Fruit fly (Drosophila melanogaster) whole organism, embryonic: ENCODE data around the gene Nsun5.

Experiments
- CG12659 ChIP-seq: fragments of 200-800 bp; sonication (Bioruptor generic); optimal IDR thresholded peaks from 3 replicates; lab custom pipeline; 2017; ENCODE audit warnings: mild to moderate bottlenecking, missing biosample characterization, missing genetic modification reagents, missing genetic modification characterization
- CG13775 ChIP-seq: fragments of 200-800 bp; sonication (Bioruptor generic); optimal IDR thresholded peaks from 3 replicates; lab custom pipeline; 2017; ENCODE audit warnings: missing biosample characterization, mild to moderate bottlenecking, missing genetic modification characterization
- CG14441 ChIP-seq: fragments of 200-800 bp; sonication (Bioruptor generic); IDR thresholded peaks from 2 replicates; pipeline ENCODE4 v1.3.6; 2022; ENCODE audit warnings: missing biosample characterization, missing genetic modification characterization
- CG15269 ChIP-seq: fragments of 200-800 bp; sonication (Bioruptor generic); optimal IDR thresholded peaks from 2 replicates; lab custom pipeline; 2018; ENCODE audit warnings: missing biosample characterization, mild to moderate bottlenecking, missing genetic modification characterization, moderate library complexity
- CG17361 ChIP-seq: fragments of 200-800 bp; sonication (Bioruptor generic); IDR thresholded peaks from 3 replicates; pipeline ENCODE4 v1.3.6; 2022; ENCODE audit warnings: missing biosample characterization, missing genetic modification characterization
- CG17568 ChIP-seq: fragments of 200-800 bp; sonication (Bioruptor generic); optimal IDR thresholded peaks from 2 replicates; lab custom pipeline; 2018; ENCODE audit warnings: missing biosample characterization, mild to moderate bottlenecking, missing genetic modification characterization, moderate library complexity
- CG18262 ChIP-seq: fragments of 200-800 bp; optimal IDR thresholded peaks from 3 replicates; lab custom pipeline; 2019; ENCODE audit warnings: missing biosample characterization, mild to moderate bottlenecking, missing genetic modification characterization, moderate library complexity
- CG18599 ChIP-seq: fragments of 200-800 bp; sonication (Bioruptor generic); optimal IDR thresholded peaks from 3 replicates; lab custom pipeline; 2017; ENCODE audit warnings: missing biosample characterization, missing genetic modification characterization, mild to moderate bottlenecking, moderate library complexity, missing genetic modification reagents
- CG18619 ChIP-seq: fragments of 200-800 bp; sonication (Bioruptor generic); optimal IDR thresholded peaks from 3 replicates; lab custom pipeline; 2017; ENCODE audit warnings: missing biosample characterization, mild to moderate bottlenecking, missing genetic modification characterization
- CG2120 ChIP-seq: fragments of 200-800 bp; sonication (Bioruptor generic); optimal IDR thresholded peaks from 3 replicates; lab custom pipeline; 2016; ENCODE audit warnings: missing biosample characterization, missing genetic modification characterization
- CG2678 ChIP-seq: fragments of 200-800 bp; sonication (Bioruptor generic); optimal IDR thresholded peaks from 3 replicates; lab custom pipeline; 2019; ENCODE audit warnings: missing biosample characterization, mild to moderate bottlenecking, missing genetic modification characterization, moderate library complexity
- CG30403 ChIP-seq: fragments of 200-800 bp; sonication (Bioruptor generic); optimal IDR thresholded peaks from 3 replicates; lab custom pipeline; 2016; ENCODE audit warnings: missing biosample characterization, missing genetic modification characterization
- CG31441 ChIP-seq: fragments of 200-800 bp; sonication (Bioruptor generic); IDR thresholded peaks from 2 replicates; pipeline ENCODE4 v1.3.6; 2022; ENCODE audit warnings: missing biosample characterization, missing genetic modification characterization
- CG3281 ChIP-seq: fragments of 200-800 bp; sonication (Bioruptor generic); optimal IDR thresholded peaks from 3 replicates; lab custom pipeline; 2017; ENCODE audit warnings: missing biosample characterization, mild to moderate bottlenecking, missing genetic modification characterization
- CG3838 ChIP-seq: fragments of 200-800 bp; sonication (Bioruptor generic); optimal IDR thresholded peaks from 3 replicates; lab custom pipeline; 2016; ENCODE audit warnings: missing biosample characterization, missing genetic modification characterization
- CG3847 ChIP-seq: fragments of 200-800 bp; sonication (Bioruptor generic); IDR thresholded peaks from 2 replicates; pipeline ENCODE4 v1.3.6; 2022; ENCODE audit warnings: missing biosample characterization, missing genetic modification characterization
- CG8281 ChIP-seq: fragments of 200-800 bp; sonication (Bioruptor generic); optimal IDR thresholded peaks from 2 replicates; lab custom pipeline; 2018; ENCODE audit warnings: missing biosample characterization, mild to moderate bottlenecking, missing genetic modification characterization, moderate library complexity
- CG8290 ChIP-seq, 3 experiments: fragments of 200-800 bp; sonication (Bioruptor generic); optimal IDR thresholded peaks; 2 replicates each; lab custom pipeline; 2016 to 2019; ENCODE audit warnings: missing biosample characterization in 3 of 3, missing genetic modification characterization in 3 of 3, mild to moderate bottlenecking in 2 of 3, moderate library complexity in 1 of 3
- CG8478 ChIP-seq: fragments of >200 bp; optimal IDR thresholded peaks from 2 replicates; lab custom pipeline; 2018
- CG8924 ChIP-seq: fragments of 200-800 bp; optimal IDR thresholded peaks from 3 replicates; lab custom pipeline; 2019; ENCODE audit warnings: missing biosample characterization, mild to moderate bottlenecking, missing genetic modification characterization, moderate library complexity
- CG9932 ChIP-seq: fragments of 200-800 bp; sonication (Bioruptor generic); IDR thresholded peaks from 2 replicates; pipeline ENCODE4 v1.3.6; 2022; ENCODE audit warnings: missing biosample characterization, missing genetic modification characterization
- Ets65A ChIP-seq: fragments of 200-800 bp; sonication (Bioruptor generic); peaks from one replicate; lab custom pipeline; 2016; ENCODE audit warnings: missing biosample characterization, missing genetic modification characterization
- Fer1 ChIP-seq: fragments of 200-800 bp; sonication (Bioruptor generic); optimal IDR thresholded peaks from 2 replicates; lab custom pipeline; 2017; ENCODE audit warnings: missing biosample characterization, mild to moderate bottlenecking, missing genetic modification characterization
- Fer3 ChIP-seq: fragments of 200-800 bp; sonication (Bioruptor generic); optimal IDR thresholded peaks from 2 replicates; lab custom pipeline; 2018; ENCODE audit warnings: missing biosample characterization, mild to moderate bottlenecking, missing genetic modification characterization, moderate library complexity
- Hr51 ChIP-seq, 2 experiments: fragments of 200-800 bp; sonication (Bioruptor generic); optimal IDR thresholded peaks; 2 replicates in 1 of 2; 3 replicates in 1 of 2; lab custom pipeline; 2016 to 2018; ENCODE audit warnings: missing biosample characterization in 2 of 2, missing genetic modification characterization in 2 of 2, mild to moderate bottlenecking in 1 of 2, moderate library complexity in 1 of 2
- Hsf ChIP-seq: fragments of 200-800 bp; sonication (Bioruptor generic); optimal IDR thresholded peaks from 3 replicates; lab custom pipeline; 2016; ENCODE audit warnings: missing biosample characterization, missing genetic modification characterization
- Med ChIP-seq: fragments of 200-800 bp; sonication (Bioruptor generic); peaks from one replicate; lab custom pipeline; 2016; ENCODE audit warnings: missing biosample characterization, missing genetic modification characterization, mild to moderate bottlenecking, inconsistent platforms, moderate library complexity
- NfI ChIP-seq: fragments of 200-800 bp; sonication (Bioruptor generic); optimal IDR thresholded peaks from 3 replicates; lab custom pipeline; 2018; ENCODE audit warnings: missing biosample characterization, mild to moderate bottlenecking, missing genetic modification characterization, moderate library complexity
- Oli ChIP-seq: fragments of 200-800 bp; sonication (Bioruptor generic); optimal IDR thresholded peaks from 2 replicates; lab custom pipeline; 2018; ENCODE audit warnings: missing biosample characterization, mild to moderate bottlenecking, missing genetic modification characterization, moderate library complexity
- Optix ChIP-seq: fragments of 200-800 bp; sonication (Bioruptor generic); IDR thresholded peaks from 3 replicates; pipeline ENCODE4 v1.3.6; 2022; ENCODE audit warnings: missing biosample characterization, missing genetic modification characterization
- PHDP ChIP-seq: fragments of 200-800 bp; sonication (Bioruptor generic); optimal IDR thresholded peaks from 3 replicates; lab custom pipeline; 2018; ENCODE audit warnings: missing biosample characterization, mild to moderate bottlenecking, missing genetic modification characterization, moderate library complexity
- Sox100B ChIP-seq: fragments of 200-800 bp; sonication (Bioruptor generic); optimal IDR thresholded peaks from 3 replicates; lab custom pipeline; 2018; ENCODE audit warnings: missing biosample characterization, mild to moderate bottlenecking, missing genetic modification characterization
- Sox102F ChIP-seq: fragments of 200-800 bp; sonication (Bioruptor generic); optimal IDR thresholded peaks from 2 replicates; lab custom pipeline; 2018; ENCODE audit warnings: missing biosample characterization, mild to moderate bottlenecking, missing genetic modification characterization, moderate library complexity
- Xbp1 ChIP-seq: fragments of 200-800 bp; sonication (Bioruptor generic); optimal IDR thresholded peaks from 3 replicates; lab custom pipeline; 2016; ENCODE audit warnings: missing biosample characterization, mild to moderate bottlenecking, missing genetic modification characterization
- ab ChIP-seq: fragments of 200-800 bp; sonication (Bioruptor generic); optimal IDR thresholded peaks from 2 replicates; lab custom pipeline; 2016; ENCODE audit warnings: missing biosample characterization, missing genetic modification characterization
- bsh ChIP-seq, 2 experiments: fragments of 200-800 bp; sonication (Bioruptor generic); optimal IDR thresholded peaks; 2 replicates each; lab custom pipeline; 2017 to 2018; ENCODE audit warnings: mild to moderate bottlenecking in 2 of 2, missing biosample characterization in 2 of 2, missing genetic modification characterization in 2 of 2, moderate library complexity in 1 of 2
- dmrt99B ChIP-seq: fragments of 200-800 bp; sonication (Bioruptor generic); optimal IDR thresholded peaks from 2 replicates; lab custom pipeline; 2018; ENCODE audit warnings: missing biosample characterization, mild to moderate bottlenecking, missing genetic modification characterization, moderate library complexity
- ftz-f1 ChIP-seq: fragments of 200-800 bp; sonication (Bioruptor generic); optimal IDR thresholded peaks from 2 replicates; lab custom pipeline; 2016; ENCODE audit warnings: missing biosample characterization, missing genetic modification characterization
- gem ChIP-seq: fragments of 200-800 bp; sonication (Bioruptor generic); optimal IDR thresholded peaks from 2 replicates; lab custom pipeline; 2019; ENCODE audit warnings: missing biosample characterization, mild to moderate bottlenecking, missing genetic modification characterization, moderate library complexity
- grau ChIP-seq: fragments of 200-800 bp; optimal IDR thresholded peaks from 3 replicates; lab custom pipeline; 2019; ENCODE audit warnings: missing biosample characterization, mild to moderate bottlenecking, missing genetic modification characterization, moderate library complexity
- gsb ChIP-seq: fragments of 200-800 bp; sonication (Bioruptor generic); IDR thresholded peaks from 2 replicates; pipeline ENCODE4 v1.3.6; 2022; ENCODE audit warnings: missing biosample characterization, missing genetic modification characterization
- ken ChIP-seq: fragments of 200-800 bp; sonication (Bioruptor generic); IDR thresholded peaks from 3 replicates; pipeline ENCODE4 v1.3.6; 2022; ENCODE audit warnings: missing biosample characterization, missing genetic modification characterization
- lilli ChIP-seq: fragments of 200-800 bp; sonication (Bioruptor generic); optimal IDR thresholded peaks from 3 replicates; lab custom pipeline; 2016; ENCODE audit warnings: missing biosample characterization, missing genetic modification characterization
- mam ChIP-seq: fragments of 200-800 bp; sonication (Bioruptor generic); optimal IDR thresholded peaks from 3 replicates; lab custom pipeline; 2016; ENCODE audit warnings: missing biosample characterization, missing genetic modification characterization
- org-1 ChIP-seq: fragments of 200-800 bp; sonication (Bioruptor generic); optimal IDR thresholded peaks from 2 replicates; lab custom pipeline; 2017; ENCODE audit warnings: missing biosample characterization, missing genetic modification characterization
- ranshi ChIP-seq: fragments of 200-800 bp; sonication (Bioruptor generic); IDR thresholded peaks from 2 replicates; pipeline ENCODE4 v1.3.6; 2022; ENCODE audit warnings: missing biosample characterization, missing genetic modification characterization
- ro ChIP-seq: fragments of 200-800 bp; sonication (Bioruptor generic); IDR thresholded peaks from 2 replicates; pipeline ENCODE4 v1.3.6; 2022; ENCODE audit warnings: missing biosample characterization, missing genetic modification characterization
- seq ChIP-seq: fragments of 200-800 bp; sonication (Bioruptor generic); IDR thresholded peaks from 2 replicates; pipeline ENCODE4 v1.3.6; 2022; ENCODE audit warnings: missing biosample characterization, missing genetic modification characterization
- tin ChIP-seq: fragments of 200-800 bp; sonication (Bioruptor generic); optimal IDR thresholded peaks from 3 replicates; lab custom pipeline; 2016; ENCODE audit warnings: missing biosample characterization, missing genetic modification characterization
- ttk ChIP-seq: fragments of 200-800 bp; sonication (Bioruptor generic); IDR thresholded peaks from 2 replicates; pipeline ENCODE4 v2.1.2; 2022; ENCODE audit warnings: missing biosample characterization, missing genetic modification characterization

Nsun5 gene

DNA sequence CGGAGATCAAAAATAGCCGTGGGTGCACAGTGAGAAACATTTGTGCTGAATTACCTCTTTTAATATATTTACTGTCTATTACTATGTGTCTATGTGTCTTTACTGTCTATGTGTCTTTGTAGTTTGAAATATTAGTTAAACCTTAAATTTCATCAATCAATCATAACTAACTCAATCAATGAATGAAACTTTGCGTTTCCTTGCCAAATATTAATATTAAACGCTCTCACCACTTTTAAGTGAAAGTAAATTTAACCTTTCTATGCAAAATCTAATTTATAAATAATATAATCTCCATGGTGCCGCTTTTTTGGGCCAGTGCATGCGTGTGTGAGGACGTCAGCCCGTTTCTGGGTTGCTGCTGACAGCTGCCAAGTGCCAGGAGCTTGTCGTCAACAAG is 19.1 kb upstream of the Nsun5 start (continued):
- TF ChIP-seq CG9932 = peak; percentile 18; the same call in 1 of the 2 replicates
- TF ChIP-seq CG2678 = peak; percentile 50
- TF ChIP-seq Hr51 (GFP tag; optimal IDR thresholded peaks at IDR 0.05; lab: Kevin White, UChicago) = peak in 1 of 2 experiments; percentile 66
- TF ChIP-seq Hsf = peak; percentile 8
- peak; percentile 36 for TF ChIP-seq grau
- TF ChIP-seq CG31441 (GFP tag; lab: Robert Waterston, UW) = 0 out of 2 replicates have a peak, but pooled peaks have one; percentile 23
- peak; percentile 15 for TF ChIP-seq NfI (GFP tag; lab: Kevin White, UChicago)
- peak; percentile 7 for TF ChIP-seq Fer3
- TF ChIP-seq tin (GFP tag; lab: Kevin White, UChicago) = peak; percentile 5
- peak; percentile 56 for TF ChIP-seq CG15269 (tag; lab: Kevin White, UChicago)
- TF ChIP-seq lilli (GFP tag; lab: Kevin White, UChicago) = peak; percentile 7
- TF ChIP-seq CG3847 (GFP tag; lab: Robert Waterston, UW) = peak; percentile 21; the same call in 1 of the 2 replicates
- peak; percentile 6 for TF ChIP-seq PHDP (tag; lab: Kevin White, UChicago)
- peak; percentile 10 for TF ChIP-seq Xbp1 (GFP tag; lab: Kevin White, UChicago)
- peak; percentile 63 for TF ChIP-seq Med (GFP tag; lab: Kevin White, UChicago)
- no peak for TF ChIP-seq ab (GFP tag; lab: Kevin White, UChicago)
- TF ChIP-seq Ets65A (GFP tag; lab: Kevin White, UChicago) = peak; percentile 70
- TF ChIP-seq Fer1 (GFP tag; lab: Kevin White, UChicago) = peak; percentile 17
- TF ChIP-seq CG17361 = peak; percentile 35; the same call in 1 of the 3 replicates
- no peak for TF ChIP-seq CG8290 (GFP tag; optimal IDR thresholded peaks at IDR 0.05; lab: Kevin White, UChicago)
- TF ChIP-seq CG8290 (tag; optimal IDR thresholded peaks at IDR 0.05; lab: Kevin White, UChicago) = peak in 1 of 2 experiments; percentile 16
- peak; percentile 35 for TF ChIP-seq Sox102F (GFP tag; lab: Kevin White, UChicago)
- no peak for TF ChIP-seq ken (GFP tag; lab: Robert Waterston, UW)
- TF ChIP-seq gem (tag; lab: Kevin White, UChicago) = peak; percentile 43
- TF ChIP-seq Sox100B (GFP tag; lab: Kevin White, UChicago) = peak; percentile 23
- peak; percentile 36 for TF ChIP-seq CG12659 (GFP tag; lab: Kevin White, UChicago)
- peak; percentile 20 for TF ChIP-seq Oli
- peak; percentile 10 for TF ChIP-seq CG30403 (GFP tag; lab: Kevin White, UChicago)
- 0 out of 2 replicates have a peak, but pooled peaks have one; percentile 6 for TF ChIP-seq ttk (GFP tag; lab: Robert Waterston, UW)
- TF ChIP-seq org-1 (GFP tag; lab: Kevin White, UChicago) = no peak
- peak; percentile 5 for TF ChIP-seq CG8924 (tag; lab: Kevin White, UChicago)
- peak in 1 of 2 experiments; percentile 52 for TF ChIP-seq bsh (GFP tag; optimal IDR thresholded peaks at IDR 0.05; lab: Kevin White, UChicago)
- TF ChIP-seq CG18262 (tag; lab: Kevin White, UChicago) = peak; percentile 4
- TF ChIP-seq CG3281 (GFP tag; lab: Kevin White, UChicago) = peak; percentile 20
- no peak for TF ChIP-seq CG8478 (lab: Kevin White, UChicago)
- TF ChIP-seq CG2120 = peak; percentile 12
- TF ChIP-seq CG14441 (GFP tag; lab: Robert Waterston, UW) = 0 out of 2 replicates have a peak, but pooled peaks have one; percentile 16
- TF ChIP-seq dmrt99B (tag; lab: Kevin White, UChicago) = peak; percentile 64
- TF ChIP-seq CG18599 (GFP tag; lab: Kevin White, UChicago) = peak; percentile 31

DNA sequence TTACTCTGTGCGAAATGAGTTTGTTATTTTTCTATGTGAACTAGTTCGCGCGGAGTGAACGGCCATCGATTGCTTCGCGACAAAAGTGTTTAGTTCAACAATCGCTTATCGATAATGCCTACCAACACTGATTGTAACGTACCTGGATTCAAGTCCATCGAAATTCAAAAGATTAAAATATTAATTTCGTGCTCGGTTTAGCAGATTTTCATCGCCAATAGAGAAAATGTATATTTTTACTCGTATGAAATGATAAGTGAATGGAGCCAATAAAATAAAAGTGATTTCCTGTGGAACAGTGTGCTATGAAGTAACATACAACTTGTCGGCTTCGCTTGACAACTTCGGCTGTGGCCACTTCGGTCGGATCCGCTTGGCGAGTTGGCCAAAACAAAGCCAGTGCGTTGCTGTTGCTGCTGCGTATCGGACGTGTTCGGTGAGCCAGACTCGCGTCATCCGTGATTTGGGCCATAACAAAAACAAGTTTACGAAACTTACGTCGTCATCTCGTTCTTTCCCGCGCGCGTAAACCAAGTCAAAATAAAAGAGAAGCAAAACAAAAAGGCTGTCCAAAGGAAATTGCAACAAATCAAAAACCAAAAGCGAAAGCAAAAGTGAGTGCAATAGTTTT is 18.3 kb upstream of the Nsun5 start, which contains the start of the genes CG5555 and myd:
TSS of gene CG5555 (minus strand) at position 276 of the 631 bp plus-strand sequence.
TSS of gene myd (plus strand) at position 397 of the 631 bp plus-strand sequence.
- TF ChIP-seq Optix (GFP tag; lab: Robert Waterston, UW) = peak; percentile 42; the same call in 1 of the 3 replicates
- TF ChIP-seq gsb (GFP tag; lab: Robert Waterston, UW) = no peak
- peak; percentile 30; the same call in 1 of the 2 replicates for TF ChIP-seq ranshi (GFP tag; lab: Robert Waterston, UW)
- no peak for TF ChIP-seq CG17568 (GFP tag; lab: Kevin White, UChicago)
- no peak for TF ChIP-seq ro (GFP tag; lab: Robert Waterston, UW)
- TF ChIP-seq CG13775 = peak; percentile 24
- peak; percentile 42 for TF ChIP-seq CG3838 (GFP tag; lab: Kevin White, UChicago)
- no peak for TF ChIP-seq CG8281 (tag; lab: Kevin White, UChicago)
- peak; percentile 15; the same call in 1 of the 2 replicates for TF ChIP-seq seq (GFP tag; lab: Robert Waterston, UW)
- peak; percentile 21 for TF ChIP-seq CG18619 (GFP tag; lab: Kevin White, UChicago)
- peak; percentile 17 for TF ChIP-seq mam (GFP tag; lab: Kevin White, UChicago)
- no peak for TF ChIP-seq ftz-f1 (GFP tag; lab: Kevin White, UChicago)
